Fruit fly (Drosophila melanogaster): ENCODE measurements around the gene mgl.

The mgl gene

dm6 chrX:9349224-9349623 lies 150.7 kb downstream of the mgl start (continued):
- TF ChIP-seq Elba2 (GFP tag; optimal IDR thresholded peaks at IDR 0.05) (no peak), Deaf1 (tag; optimal IDR thresholded peaks at IDR 0.05) (peak; percentile 11), CG12236 (GFP tag; optimal IDR thresholded peaks at IDR 0.05) (no peak), CG13775 (GFP tag; optimal IDR thresholded peaks at IDR 0.05) (peak; percentile 6), Lhr (GFP tag; optimal IDR thresholded peaks at IDR 0.05) (no peak), CG14965 (GFP tag; optimal IDR thresholded peaks at IDR 0.05; ENCODE audit: borderline replicate concordance) (no peak), kni (GFP tag; optimal IDR thresholded peaks at IDR 0.05) (no peak), CG9215 (GFP tag; IDR thresholded peaks at IDR 0.05) (0 out of 2 replicates have a peak, but pooled peaks have one; percentile 8), schlank (tag; optimal IDR thresholded peaks at IDR 0.05) (no peak), CG12071 (GFP tag; optimal IDR thresholded peaks at IDR 0.05) (peak; percentile 43), Bteb2 (GFP tag; optimal IDR thresholded peaks at IDR 0.05) (peak; percentile 4), NK7.1 (GFP tag; optimal IDR thresholded peaks at IDR 0.05) (peak; percentile 15), shn (GFP tag; optimal IDR thresholded peaks at IDR 0.05) (peak; percentile 6), Xrp1 (GFP tag; IDR thresholded peaks at IDR 0.05) (no peak), CG4707 (GFP tag; optimal IDR thresholded peaks at IDR 0.05) (no peak), NC2β (GFP tag; optimal IDR thresholded peaks at IDR 0.05) (peak; percentile 20), en (GFP tag; optimal IDR thresholded peaks at IDR 0.05) (no peak), tap (tag; optimal IDR thresholded peaks at IDR 0.05) (peak; percentile 60), CG14710 (tag; optimal IDR thresholded peaks at IDR 0.05) (peak; percentile 31), tin (GFP tag; optimal IDR thresholded peaks at IDR 0.05) (peak; percentile 40), ase (GFP tag; IDR thresholded peaks at IDR 0.05) (no peak), CG5245 (GFP tag; optimal IDR thresholded peaks at IDR 0.05) (peak; percentile 31), CG33213 (GFP tag; optimal IDR thresholded peaks at IDR 0.05) (no peak), CG9727 (GFP tag; optimal IDR thresholded peaks at IDR 0.05) (peak; percentile 34), CG16863 (GFP tag; optimal IDR thresholded peaks at IDR 0.05) (peak; percentile 32), CG9932 (GFP tag; IDR thresholded peaks at IDR 0.05) (no peak), ttk (GFP tag; IDR thresholded peaks at IDR 0.05) (peak; percentile 54), CG11456 (GFP tag; IDR thresholded peaks at IDR 0.05) (peak; percentile 53; the same call in 1 of the 3 replicates), peb (GFP tag; IDR thresholded peaks at IDR 0.05) (no peak), CG2875 (GFP tag; optimal IDR thresholded peaks at IDR 0.05) (peak; percentile 51), lilli (GFP tag; optimal IDR thresholded peaks at IDR 0.05) (peak; percentile 20), CG17359 (tag; optimal IDR thresholded peaks at IDR 0.05) (peak; percentile 72), D (optimal IDR thresholded peaks at IDR 0.05) (no peak), D (GFP tag; optimal IDR thresholded peaks at IDR 0.05) (peak; percentile 48), h (optimal IDR thresholded peaks at IDR 0.05) (no peak), CG7271 (tag; optimal IDR thresholded peaks at IDR 0.05) (no peak), CG12219 (GFP tag; optimal IDR thresholded peaks at IDR 0.05) (peak; percentile 53), Ssrp (tag; optimal IDR thresholded peaks at IDR 0.05) (peak; percentile 49), CG7372 (GFP tag; IDR thresholded peaks at IDR 0.05) (peak; percentile 14; the same call in 1 of the 2 replicates), CG12155 (GFP tag; optimal IDR thresholded peaks at IDR 0.05) (peak; percentile 1), jumu (GFP tag; optimal IDR thresholded peaks at IDR 0.05) (peak; percentile 13), Fer1 (GFP tag; optimal IDR thresholded peaks at IDR 0.05) (peak; percentile 48), CG11093 (GFP tag; IDR thresholded peaks at IDR 0.05) (0 out of 3 replicates have a peak, but pooled peaks have one; percentile 38), CG32532 (GFP tag; IDR thresholded peaks at IDR 0.05) (peak; percentile 41; the same call in 1 of the 2 replicates), bsh (GFP tag; optimal IDR thresholded peaks at IDR 0.05) (peak in 1 of 2 experiments; percentile 74), grn (GFP tag; optimal IDR thresholded peaks at IDR 0.05) (no peak), dmrt11E (tag; optimal IDR thresholded peaks at IDR 0.05) (peak; percentile 29), CG2116 (GFP tag; optimal IDR thresholded peaks at IDR 0.05) (no peak), btn (GFP tag; optimal IDR thresholded peaks at IDR 0.05) (no peak), exex (tag; optimal IDR thresholded peaks at IDR 0.05) (no peak), CG11247 (GFP tag; IDR thresholded peaks at IDR 0.05) (peak; percentile 47; the same call in 1 of the 2 replicates), CG14050 (GFP tag; IDR thresholded peaks at IDR 0.05) (peak; percentile 65; the same call in 2 of the 3 replicates)

Measured in whole organism, embryonic.